Fruit fly (Drosophila melanogaster): ENCODE results near the gene CG17754.

The CG17754 gene

dm6 chrX:9252051-9252708, 2.0 kb downstream of the CG17754 start:
- TF ChIP-seq tj (GFP tag; optimal IDR thresholded peaks at IDR 0.05) = no peak

- no peak for TF ChIP-seq CG14711 (tag; optimal IDR thresholded peaks at IDR 0.05)
- TF ChIP-seq cnc (optimal IDR thresholded peaks at IDR 0.05) = no peak
- TF ChIP-seq pad (GFP tag; optimal IDR thresholded peaks at IDR 0.05) = no peak
These were observed 4.8 kb downstream of the CG17754 start for dm6 chrX:9255021-9255420.

- TF ChIP-seq CG12768 (GFP tag; optimal IDR thresholded peaks at IDR 0.05) (no peak), Clk (GFP tag; optimal IDR thresholded peaks at IDR 0.05) (no peak), CG11617 (GFP tag; optimal IDR thresholded peaks at IDR 0.05) (peak; percentile 4), Mnt (GFP tag; optimal IDR thresholded peaks at IDR 0.05) (peak; percentile 19), kay (GFP tag; ENCODE audit: borderline replicate concordance) (no peak), CG14711 (tag; optimal IDR thresholded peaks at IDR 0.05) (peak; percentile 20), CG1620 (GFP tag; optimal IDR thresholded peaks at IDR 0.05) (no peak), CG7045 (GFP tag; optimal IDR thresholded peaks at IDR 0.05) (no peak), bab1 (GFP tag; optimal IDR thresholded peaks at IDR 0.05) (no peak), ovo (GFP tag; optimal IDR thresholded peaks at IDR 0.05) (no peak), toe (GFP tag; optimal IDR thresholded peaks at IDR 0.05) (no peak), pad (GFP tag; optimal IDR thresholded peaks at IDR 0.05) (no peak), Crg-1 (GFP tag; optimal IDR thresholded peaks at IDR 0.05) (no peak), cnc (optimal IDR thresholded peaks at IDR 0.05) (no peak), Hr96 (GFP tag; optimal IDR thresholded peaks at IDR 0.05) (no peak), cic (GFP tag; optimal IDR thresholded peaks at IDR 0.05) (no peak), CG7101 (tag; optimal IDR thresholded peaks at IDR 0.05) (no peak), CG5204 (GFP tag; optimal IDR thresholded peaks at IDR 0.05) (no peak), CG33017 (tag; optimal IDR thresholded peaks at IDR 0.05) (no peak), tj (GFP tag; optimal IDR thresholded peaks at IDR 0.05) (peak; percentile 7)
These were observed 5.8 kb downstream of the CG17754 start, which contains the start of gene ric8a for dm6 chrX:9255964-9256520. Gene ric8a, plus strand, starts transcription at chrX:9256168.

dm6 chrX:9266082-9266481, 15.9 kb downstream of the CG17754 start:
- TF ChIP-seq Crg-1 (GFP tag; optimal IDR thresholded peaks at IDR 0.05) = no peak
- TF ChIP-seq CG33017 (tag; optimal IDR thresholded peaks at IDR 0.05) = no peak
- TF ChIP-seq cnc (optimal IDR thresholded peaks at IDR 0.05) = no peak
- TF ChIP-seq kay (GFP tag; ENCODE audit: borderline replicate concordance) = no peak
- TF ChIP-seq CG5204 (GFP tag; optimal IDR thresholded peaks at IDR 0.05) = no peak
- TF ChIP-seq Hr96 (GFP tag; optimal IDR thresholded peaks at IDR 0.05) = no peak
- no peak for TF ChIP-seq bab1 (GFP tag; optimal IDR thresholded peaks at IDR 0.05)
- TF ChIP-seq CG12768 (GFP tag; optimal IDR thresholded peaks at IDR 0.05) = no peak
- TF ChIP-seq Clk (GFP tag; optimal IDR thresholded peaks at IDR 0.05) = no peak
- no peak for TF ChIP-seq ovo (GFP tag; optimal IDR thresholded peaks at IDR 0.05)
- no peak for TF ChIP-seq tj (GFP tag; optimal IDR thresholded peaks at IDR 0.05)
- TF ChIP-seq cic (GFP tag; optimal IDR thresholded peaks at IDR 0.05) = no peak
- TF ChIP-seq CG14711 (tag; optimal IDR thresholded peaks at IDR 0.05) = no peak

- TF ChIP-seq toe (GFP tag; optimal IDR thresholded peaks at IDR 0.05) = no peak
- TF ChIP-seq CG7101 (tag; optimal IDR thresholded peaks at IDR 0.05) = no peak
- TF ChIP-seq CG1620 (GFP tag; optimal IDR thresholded peaks at IDR 0.05) = no peak
- no peak for TF ChIP-seq tj (GFP tag; optimal IDR thresholded peaks at IDR 0.05)
These were observed 17.4 kb downstream of the CG17754 start, which contains the start of gene Erk7 for dm6 chrX:9267598-9267997. Gene Erk7, minus strand, starts transcription at chrX:9267698.

dm6 chrX:9269825-9270224, 19.6 kb downstream of the CG17754 start, which contains the start of gene CG17440:
Gene CG17440, minus strand, starts transcription at chrX:9269925.
- TF ChIP-seq CG33017 (tag; optimal IDR thresholded peaks at IDR 0.05) (no peak), CG12768 (GFP tag; optimal IDR thresholded peaks at IDR 0.05) (no peak), tj (GFP tag; optimal IDR thresholded peaks at IDR 0.05) (no peak), cnc (optimal IDR thresholded peaks at IDR 0.05) (no peak), CG7101 (tag; optimal IDR thresholded peaks at IDR 0.05) (no peak), Clk (GFP tag; optimal IDR thresholded peaks at IDR 0.05) (no peak), CG7045 (GFP tag; optimal IDR thresholded peaks at IDR 0.05) (no peak), Crg-1 (GFP tag; optimal IDR thresholded peaks at IDR 0.05) (no peak), CG14711 (tag; optimal IDR thresholded peaks at IDR 0.05) (no peak), toe (GFP tag; optimal IDR thresholded peaks at IDR 0.05) (no peak), ovo (GFP tag; optimal IDR thresholded peaks at IDR 0.05) (no peak), CG11617 (GFP tag; optimal IDR thresholded peaks at IDR 0.05) (no peak)

dm6 chrX:9272830-9273507, 22.7 kb downstream of the CG17754 start, which contains the start of the genes Cfp1 and Aladin:
Gene Cfp1, minus strand, starts transcription at chrX:9272960.
Gene Aladin, plus strand, starts transcription at chrX:9273413.
- no peak for TF ChIP-seq tj (GFP tag; optimal IDR thresholded peaks at IDR 0.05)
- no peak for TF ChIP-seq Crg-1 (GFP tag; optimal IDR thresholded peaks at IDR 0.05)
- no peak for TF ChIP-seq Clk (GFP tag; optimal IDR thresholded peaks at IDR 0.05)
- no peak for TF ChIP-seq cic (GFP tag; optimal IDR thresholded peaks at IDR 0.05)
- TF ChIP-seq CG12768 (GFP tag; optimal IDR thresholded peaks at IDR 0.05) = no peak
- no peak for TF ChIP-seq bab1 (GFP tag; optimal IDR thresholded peaks at IDR 0.05)
- no peak for TF ChIP-seq kay (GFP tag; ENCODE audit: borderline replicate concordance)
- TF ChIP-seq toe (GFP tag; optimal IDR thresholded peaks at IDR 0.05) = no peak
- TF ChIP-seq cnc (optimal IDR thresholded peaks at IDR 0.05) = no peak
- TF ChIP-seq CG11617 (GFP tag; optimal IDR thresholded peaks at IDR 0.05) = no peak
- TF ChIP-seq Hr96 (GFP tag; optimal IDR thresholded peaks at IDR 0.05) = no peak
- no peak for TF ChIP-seq pad (GFP tag; optimal IDR thresholded peaks at IDR 0.05)
- no peak for TF ChIP-seq CG7045 (GFP tag; optimal IDR thresholded peaks at IDR 0.05)
- no peak for TF ChIP-seq Mnt (GFP tag; optimal IDR thresholded peaks at IDR 0.05)
- TF ChIP-seq CG1620 (GFP tag; optimal IDR thresholded peaks at IDR 0.05) = no peak
- TF ChIP-seq CG14711 (tag; optimal IDR thresholded peaks at IDR 0.05) = no peak
